Fruit fly (Drosophila melanogaster): ENCODE data around the gene Dmtn.

- no peak for TF ChIP-seq OdsH (GFP tag; optimal IDR thresholded peaks at IDR 0.05)
- TF ChIP-seq tai (GFP tag; optimal IDR thresholded peaks at IDR 0.05), result no peak
- TF ChIP-seq h (GFP tag; optimal IDR thresholded peaks at IDR 0.05), result no peak
- no peak for TF ChIP-seq Mio (GFP tag; optimal IDR thresholded peaks at IDR 0.05)
- TF ChIP-seq psq (GFP tag; optimal IDR thresholded peaks at IDR 0.05), result no peak
- no peak for TF ChIP-seq N (GFP tag; optimal IDR thresholded peaks at IDR 0.05)
- no peak for TF ChIP-seq Abd-B (GFP tag; optimal IDR thresholded peaks at IDR 0.05)
- TF ChIP-seq rgr (GFP tag; optimal IDR thresholded peaks at IDR 0.05), result no peak
- TF ChIP-seq sage (GFP tag; optimal IDR thresholded peaks at IDR 0.05), result no peak
These were observed 11.5 kb downstream of the Dmtn start for dm6 chr3R:6394247-6394522.

Data from whole organism, wandering third instar larva.